Worm (Caenorhabditis elegans): ENCODE results near the gene nspe-7.
A peak's percentile ranks its signal among the peaks of the same experiment; 100 is the strongest.

The nspe-7 gene

ce11 chrII:12606108-12606507 lies 20.9 kb upstream of the nspe-7 start:
- TF ChIP-seq nhr-23 (tag; optimal IDR thresholded peaks at IDR 0.05) (no peak), nhr-21 (tag; optimal IDR thresholded peaks at IDR 0.05) (no peak), R02D3.7 (tag; optimal IDR thresholded peaks at IDR 0.05) (no peak), sem-4 (tag; optimal IDR thresholded peaks at IDR 0.05) (no peak), crh-2 (tag; optimal IDR thresholded peaks at IDR 0.05) (no peak), nhr-237 (tag; optimal IDR thresholded peaks at IDR 0.05) (no peak), gmeb-1 (tag; optimal IDR thresholded peaks at IDR 0.05) (no peak), lsy-2 (tag; optimal IDR thresholded peaks at IDR 0.05) (no peak), nhr-12 (tag; optimal IDR thresholded peaks at IDR 0.05) (no peak), dmd-4 (tag; optimal IDR thresholded peaks at IDR 0.05) (no peak)

DNA sequence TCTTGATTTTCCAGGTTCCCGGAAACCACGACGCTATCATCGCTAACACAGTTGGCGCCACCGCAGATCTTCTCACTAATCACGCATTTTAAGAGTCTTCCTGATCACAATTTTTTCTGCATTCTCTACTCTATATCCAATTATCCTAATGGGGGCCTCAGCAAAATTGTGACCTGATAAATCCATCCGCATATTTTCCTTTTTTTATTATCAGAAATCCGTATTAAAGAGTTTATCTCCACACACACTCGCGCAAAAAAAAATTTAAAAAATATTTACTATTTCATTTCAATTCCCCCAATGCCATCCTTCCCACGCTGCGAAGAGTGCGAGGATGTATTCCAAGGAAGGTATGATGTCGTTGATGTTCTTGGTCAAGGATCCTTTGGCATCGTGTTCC lies 20.1 kb upstream of the nspe-7 start, which contains the start of gene Y38E10A.8:
Y38E10A.8 (plus strand) TSS at position 301 of the 400 bp plus-strand sequence.
- TF ChIP-seq nhr-23 (tag; optimal IDR thresholded peaks at IDR 0.05) (no peak), ztf-11 (tag; optimal IDR thresholded peaks at IDR 0.05) (no peak), sma-9 (GFP tag; optimal IDR thresholded peaks at IDR 0.05) (no peak), sma-9 (tag; optimal IDR thresholded peaks at IDR 0.05) (no peak), mab-5 (tag; optimal IDR thresholded peaks at IDR 0.05) (no peak), ama-1 (optimal IDR thresholded peaks at IDR 0.05) (no peak), mbf-1 (tag; optimal IDR thresholded peaks at IDR 0.05) (no peak), nhr-10 (tag; optimal IDR thresholded peaks at IDR 0.05) (no peak), lin-11 (tag; optimal IDR thresholded peaks at IDR 0.05) (no peak), blmp-1 (tag; optimal IDR thresholded peaks at IDR 0.05; ENCODE audit: insufficient read depth) (no peak), lin-13 (GFP tag; optimal IDR thresholded peaks at IDR 0.05) (no peak), nhr-237 (tag; optimal IDR thresholded peaks at IDR 0.05) (no peak), nhr-21 (tag; optimal IDR thresholded peaks at IDR 0.05) (no peak)

ce11 chrII:12608653-12609052 lies 18.3 kb upstream of the nspe-7 start, which contains the start of gene Y38E10A.9:
TSS of gene Y38E10A.9 (plus strand) at chrII:12608953.
- TF ChIP-seq ama-1 (optimal IDR thresholded peaks at IDR 0.05) (no peak), lsy-2 (tag; optimal IDR thresholded peaks at IDR 0.05) (no peak), elt-3 (tag; optimal IDR thresholded peaks at IDR 0.05) (no peak), unc-55 (GFP tag; optimal IDR thresholded peaks at IDR 0.05) (no peak), sma-9 (GFP tag; optimal IDR thresholded peaks at IDR 0.05) (no peak), sma-9 (tag; optimal IDR thresholded peaks at IDR 0.05) (no peak), nhr-21 (tag; optimal IDR thresholded peaks at IDR 0.05) (no peak), zag-1 (tag; optimal IDR thresholded peaks at IDR 0.05) (no peak), unc-39 (tag; optimal IDR thresholded peaks at IDR 0.05) (no peak), egl-27 (tag; optimal IDR thresholded peaks at IDR 0.05) (no peak), sem-4 (tag; optimal IDR thresholded peaks at IDR 0.05) (no peak), sma-3 (GFP tag; optimal IDR thresholded peaks at IDR 0.05) (no peak)

DNA sequence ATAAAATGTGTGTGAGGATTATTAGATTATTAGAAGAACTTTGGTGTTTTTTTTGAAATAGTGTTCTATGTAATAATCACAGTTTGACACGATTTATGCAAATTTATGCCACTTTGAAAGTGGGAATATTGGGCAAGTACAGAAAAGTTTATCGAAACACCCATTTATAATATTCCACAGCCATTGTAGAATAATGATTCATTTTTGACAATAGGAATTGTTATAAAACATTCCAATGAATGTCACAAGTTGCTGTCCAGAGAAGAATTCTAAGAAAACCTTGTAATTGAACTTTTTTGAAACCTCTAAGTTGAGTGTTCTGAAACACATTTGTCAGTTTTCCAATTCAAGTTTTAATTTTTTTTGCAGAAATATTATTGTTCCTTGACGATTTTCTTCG lies 14.8 kb upstream of the nspe-7 start, which contains the start of gene nspe-4:
nspe-4 (plus strand) TSS at position 301 of the 400 bp plus-strand sequence.
- no peak for TF ChIP-seq elt-1 (tag; optimal IDR thresholded peaks at IDR 0.05)
- no peak for TF ChIP-seq ama-1 (optimal IDR thresholded peaks at IDR 0.05)
- no peak for TF ChIP-seq nhr-12 (tag; optimal IDR thresholded peaks at IDR 0.05)
- TF ChIP-seq C34F6.9 (tag; optimal IDR thresholded peaks at IDR 0.05) = no peak
- no peak for TF ChIP-seq nhr-11 (tag; optimal IDR thresholded peaks at IDR 0.05)
- no peak for TF ChIP-seq mbf-1 (tag; optimal IDR thresholded peaks at IDR 0.05)
- TF ChIP-seq sma-9 (GFP tag; optimal IDR thresholded peaks at IDR 0.05) = no peak
- TF ChIP-seq sma-9 (tag; optimal IDR thresholded peaks at IDR 0.05) = no peak
- TF ChIP-seq zag-1 (tag; optimal IDR thresholded peaks at IDR 0.05) = no peak
- TF ChIP-seq mab-5 (tag; optimal IDR thresholded peaks at IDR 0.05) = no peak
- no peak for TF ChIP-seq nhr-77 (tag; optimal IDR thresholded peaks at IDR 0.05)
- no peak for TF ChIP-seq aly-2 (tag; optimal IDR thresholded peaks at IDR 0.05)
- TF ChIP-seq snpc-4 (tag; optimal IDR thresholded peaks at IDR 0.05) = no peak
- no peak for TF ChIP-seq nhr-23 (tag; optimal IDR thresholded peaks at IDR 0.05)
- no peak for TF ChIP-seq lin-39 (tag; optimal IDR thresholded peaks at IDR 0.05)
- TF ChIP-seq lin-11 (tag; optimal IDR thresholded peaks at IDR 0.05) = no peak
- no peak for TF ChIP-seq nhr-25 (tag; optimal IDR thresholded peaks at IDR 0.05)
- no peak for TF ChIP-seq gmeb-1 (tag; optimal IDR thresholded peaks at IDR 0.05)

ce11 chrII:12615413-12615812 lies 11.6 kb upstream of the nspe-7 start:
- TF ChIP-seq sem-4 (tag; optimal IDR thresholded peaks at IDR 0.05) = no peak
- no peak for TF ChIP-seq peb-1 (tag; optimal IDR thresholded peaks at IDR 0.05)
- no peak for TF ChIP-seq ztf-1 (GFP tag; conservative IDR thresholded peaks at IDR 0.05)
- peak; percentile 94 for TF ChIP-seq sma-9 (GFP tag; optimal IDR thresholded peaks at IDR 0.05)
- TF ChIP-seq sma-9 (tag; optimal IDR thresholded peaks at IDR 0.05) = no peak
- TF ChIP-seq lsy-2 (tag; optimal IDR thresholded peaks at IDR 0.05) = no peak
- no peak for TF ChIP-seq ztf-11 (tag; optimal IDR thresholded peaks at IDR 0.05)
- peak; percentile 42 for TF ChIP-seq sma-3 (GFP tag; optimal IDR thresholded peaks at IDR 0.05)
- no peak for TF ChIP-seq nhr-6 (tag; optimal IDR thresholded peaks at IDR 0.05)
- no peak for TF ChIP-seq gmeb-1 (tag; optimal IDR thresholded peaks at IDR 0.05)
